Worm (Caenorhabditis elegans) whole organism, late embryonic: Measurements from ENCODE around the gene pigs-1.

Experiments
- C08G9.2 ChIP-seq: sonication (generic microtip); optimal IDR thresholded peaks from 2 replicates; lab custom pipeline; 2016; ENCODE audit warnings: mild to moderate bottlenecking, missing genetic modification characterization, moderate library complexity, missing compliant biosample characterization
- K09A11.1 ChIP-seq: sonication (generic microtip); optimal IDR thresholded peaks from 2 replicates; lab custom pipeline; 2017; ENCODE audit warnings: antibody characterized with exemption, mild to moderate bottlenecking, missing genetic modification characterization, missing compliant biosample characterization; ENCODE audit not compliant: insufficient read depth
- Y22D7AL.16 ChIP-seq: sonication (generic microtip); optimal IDR thresholded peaks from 2 replicates; lab custom pipeline; 2016; ENCODE audit warnings: missing genetic modification characterization, missing compliant biosample characterization
- ahr-1 ChIP-seq: sonication (generic microtip); optimal IDR thresholded peaks from 2 replicates; lab custom pipeline; 2016; ENCODE audit warnings: missing genetic modification characterization, missing compliant biosample characterization
- ceh-2 ChIP-seq: sonication (generic microtip); optimal IDR thresholded peaks from 2 replicates; lab custom pipeline; 2016; ENCODE audit warnings: missing genotype, missing genetic modification characterization, missing compliant biosample characterization
- ceh-30 ChIP-seq: fragments of 150-350 bp; optimal IDR thresholded peaks from 2 replicates; lab custom pipeline; 2014; ENCODE audit warnings: missing biosample characterization, missing genetic modification characterization
- ceh-45 ChIP-seq: fragments of 200-800 bp; sonication (Bioruptor generic); IDR thresholded peaks from 2 replicates; pipeline ENCODE4 v1.3.6; 2022; ENCODE audit warnings: missing genetic modification reagents, missing genetic modification characterization, missing compliant biosample characterization
- ceh-48 ChIP-seq: sonication (generic microtip); optimal IDR thresholded peaks from 2 replicates; lab custom pipeline; 2016; ENCODE audit warnings: missing genetic modification characterization, inconsistent platforms, missing compliant biosample characterization
- ceh-6 ChIP-seq: fragments of 200-800 bp; sonication (Bioruptor generic); optimal IDR thresholded peaks from 2 replicates; lab custom pipeline; 2018; ENCODE audit warnings: mild to moderate bottlenecking, missing genetic modification characterization, missing compliant biosample characterization
- ceh-9 ChIP-seq: sonication (generic microtip); optimal IDR thresholded peaks from 2 replicates; lab custom pipeline; 2016; ENCODE audit warnings: mild to moderate bottlenecking, missing genetic modification characterization, inconsistent platforms, missing compliant biosample characterization
- che-1 ChIP-seq: sonication (generic microtip); optimal IDR thresholded peaks from 2 replicates; lab custom pipeline; 2016; ENCODE audit warnings: mild to moderate bottlenecking, missing genetic modification characterization, missing compliant biosample characterization
- dve-1 ChIP-seq: sonication (generic microtip); optimal IDR thresholded peaks from 2 replicates; lab custom pipeline; 2017; ENCODE audit warnings: antibody characterized with exemption, mild to moderate bottlenecking, missing genetic modification characterization, missing compliant biosample characterization
- elt-2 ChIP-seq: sonication (generic microtip); optimal IDR thresholded peaks from 2 replicates; lab custom pipeline; 2016; ENCODE audit warnings: missing genetic modification reagents, missing genetic modification characterization, missing compliant biosample characterization
- fkh-10 ChIP-seq: fragments of 150-350 bp; optimal IDR thresholded peaks from 2 replicates; lab custom pipeline; 2014; ENCODE audit warnings: missing biosample characterization, missing genetic modification reagents, missing genetic modification characterization
- gmeb-2 ChIP-seq: sonication (generic microtip); optimal IDR thresholded peaks from 2 replicates; lab custom pipeline; 2016; ENCODE audit warnings: missing genetic modification characterization, inconsistent platforms, missing compliant biosample characterization
- hlh-15 ChIP-seq: sonication (generic microtip); optimal IDR thresholded peaks from 2 replicates; lab custom pipeline; 2016; ENCODE audit warnings: missing genetic modification characterization, missing compliant biosample characterization
- hlh-30 ChIP-seq: sonication (generic microtip); optimal IDR thresholded peaks from 2 replicates; lab custom pipeline; 2017; ENCODE audit warnings: antibody characterized with exemption, missing genetic modification characterization, missing compliant biosample characterization; ENCODE audit not compliant: insufficient read depth
- hlh-6 ChIP-seq: sonication (generic microtip); optimal IDR thresholded peaks from 2 replicates; lab custom pipeline; 2016; ENCODE audit warnings: missing genotype, missing genetic modification characterization, missing compliant biosample characterization
- lim-6 ChIP-seq: sonication (generic microtip); optimal IDR thresholded peaks from 2 replicates; lab custom pipeline; 2016; ENCODE audit warnings: missing genetic modification characterization, missing compliant biosample characterization
- madf-2 ChIP-seq: sonication (generic microtip); optimal IDR thresholded peaks from 2 replicates; lab custom pipeline; 2017; ENCODE audit warnings: missing genetic modification characterization, missing compliant biosample characterization
- mec-3 ChIP-seq: sonication (generic microtip); optimal IDR thresholded peaks from 2 replicates; lab custom pipeline; 2016; ENCODE audit warnings: borderline replicate concordance, missing genetic modification characterization, missing compliant biosample characterization
- nfya-1 ChIP-seq: sonication (generic microtip); optimal IDR thresholded peaks from 2 replicates; lab custom pipeline; 2017; ENCODE audit warnings: missing genetic modification characterization, mild to moderate bottlenecking, missing compliant biosample characterization, antibody characterized with exemption, moderate library complexity
- nhr-11 ChIP-seq: fragments of 150-350 bp; optimal IDR thresholded peaks from 2 replicates; lab custom pipeline; 2014; ENCODE audit warnings: missing biosample characterization, missing genetic modification characterization
- npax-4 ChIP-seq: sonication (generic microtip); optimal IDR thresholded peaks from 2 replicates; lab custom pipeline; 2016; ENCODE audit warnings: missing genetic modification characterization, missing compliant biosample characterization
- odd-2 ChIP-seq: sonication (generic microtip); optimal IDR thresholded peaks from 2 replicates; lab custom pipeline; 2017; ENCODE audit warnings: antibody characterized with exemption, mild to moderate bottlenecking, missing genetic modification characterization, missing compliant biosample characterization
- pat-9 ChIP-seq: fragments of 200-800 bp; sonication (Bioruptor generic); optimal IDR thresholded peaks from 2 replicates; lab custom pipeline; 2018; ENCODE audit warnings: mild to moderate bottlenecking, missing genetic modification characterization, moderate library complexity, missing compliant biosample characterization
- pax-1 ChIP-seq: fragments of 150-350 bp; optimal IDR thresholded peaks from 2 replicates; lab custom pipeline; 2014; ENCODE audit warnings: missing biosample characterization, missing genetic modification characterization
- pqm-1 ChIP-seq: sonication (generic microtip); optimal IDR thresholded peaks from 2 replicates; lab custom pipeline; 2016; ENCODE audit warnings: missing genetic modification characterization, missing compliant biosample characterization
- rnt-1 ChIP-seq: sonication (generic microtip); optimal IDR thresholded peaks from 2 replicates; lab custom pipeline; 2016; ENCODE audit warnings: missing genetic modification characterization, missing compliant biosample characterization
- sdc-2 ChIP-seq: sonication (generic microtip); optimal IDR thresholded peaks from 2 replicates; lab custom pipeline; 2016; ENCODE audit warnings: missing genotype, missing genetic modification characterization, missing compliant biosample characterization
- sox-2 ChIP-seq: fragments of 200-800 bp; sonication (Bioruptor generic); IDR thresholded peaks from 2 replicates; pipeline ENCODE4 v1.3.6; 2022; ENCODE audit warnings: missing genetic modification reagents, missing genetic modification characterization, missing compliant biosample characterization
- syd-9 ChIP-seq: sonication (generic microtip); optimal IDR thresholded peaks from 2 replicates; lab custom pipeline; 2016; ENCODE audit warnings: mild to moderate bottlenecking, missing genetic modification characterization, moderate library complexity, missing compliant biosample characterization
- tbx-2 ChIP-seq: sonication (generic microtip); optimal IDR thresholded peaks from 2 replicates; lab custom pipeline; 2016; ENCODE audit warnings: missing genetic modification characterization, missing compliant biosample characterization
- ttx-3 ChIP-seq: sonication (generic microtip); optimal IDR thresholded peaks from 2 replicates; lab custom pipeline; 2016; ENCODE audit warnings: missing genetic modification reagents, missing genetic modification characterization, missing compliant biosample characterization
- zip-5 ChIP-seq: sonication (generic microtip); optimal IDR thresholded peaks from 2 replicates; lab custom pipeline; 2016; ENCODE audit warnings: missing genetic modification characterization, missing compliant biosample characterization
- ztf-16 ChIP-seq: sonication (generic microtip); optimal IDR thresholded peaks from 2 replicates; lab custom pipeline; 2017; ENCODE audit warnings: missing genetic modification characterization, missing compliant biosample characterization

Gene pigs-1

DNA sequence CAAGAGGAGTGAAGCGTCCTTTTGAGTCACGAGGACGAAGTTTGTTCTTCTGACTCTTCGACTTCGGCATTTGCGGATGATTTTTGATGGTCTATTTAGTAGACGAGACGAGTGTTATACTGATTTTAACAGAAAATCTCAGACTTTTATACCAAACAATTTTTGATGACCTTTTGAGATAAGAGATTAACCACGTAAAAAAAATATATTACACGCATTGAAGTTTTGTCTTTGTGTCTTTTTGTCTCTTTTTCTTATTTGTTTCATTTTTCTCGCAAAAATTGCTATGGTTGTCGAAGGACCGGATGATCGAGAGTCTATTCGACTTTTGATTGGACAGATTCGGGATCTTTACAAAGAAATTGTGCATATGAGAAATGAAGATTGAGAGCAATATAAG lies 37.4 kb downstream of the pigs-1 start, which contains the start of gene spch-1:
Gene spch-1, minus strand, starts transcription at position 101 of the 400 bp plus-strand sequence.
- TF ChIP-seq npax-4 (tag; lab: Kevin White, UChicago) (no peak), madf-2 (tag; lab: Kevin White, UChicago) (no peak), ceh-9 (tag; lab: Kevin White, UChicago) (no peak), C08G9.2 (tag; lab: Kevin White, UChicago) (no peak), lim-6 (tag; lab: Kevin White, UChicago) (no peak), nfya-1 (tag; lab: Kevin White, UChicago) (no peak), hlh-30 (tag; lab: Kevin White, UChicago) (no peak), pat-9 (no peak), ceh-30 (tag; lab: Kevin White, UChicago) (no peak)

DNA sequence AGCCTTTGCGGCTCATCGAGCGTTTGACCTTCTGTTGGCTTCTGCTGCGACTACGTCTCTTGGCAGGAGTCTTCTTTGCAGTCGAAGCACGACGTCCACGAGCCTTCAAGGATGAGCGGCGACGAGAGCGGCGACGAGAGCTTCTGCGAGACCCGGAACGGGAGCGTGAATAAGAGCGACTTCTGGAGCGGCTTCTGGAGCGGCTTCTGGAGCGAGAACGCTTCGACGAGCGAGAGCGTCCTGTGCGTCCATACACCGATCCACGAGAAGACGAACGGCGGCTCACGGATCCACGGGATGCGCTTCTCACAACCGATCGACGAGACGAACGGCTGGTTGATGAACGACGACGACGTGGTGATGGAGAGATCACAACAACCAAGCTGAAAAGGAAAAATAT lies 38.0 kb downstream of the pigs-1 start:
- TF ChIP-seq gmeb-2 (tag; lab: Kevin White, UChicago) (no peak), che-1 (tag; lab: Kevin White, UChicago) (no peak), ztf-16 (tag; lab: Kevin White, UChicago) (no peak), fkh-10 (GFP tag; lab: Kevin White, UChicago) (no peak), pax-1 (tag; lab: Kevin White, UChicago) (no peak), Y22D7AL.16 (tag; lab: Kevin White, UChicago) (no peak), sox-2 (GFP tag; lab: Robert Waterston, UW) (no peak), mec-3 (tag; lab: Kevin White, UChicago) (no peak), ceh-48 (no peak), ceh-6 (GFP tag; lab: Kevin White, UChicago) (no peak), ttx-3 (tag; lab: Kevin White, UChicago) (no peak), dve-1 (no peak), tbx-2 (tag; lab: Kevin White, UChicago) (no peak), madf-2 (tag; lab: Kevin White, UChicago) (no peak), ceh-45 (no peak), hlh-15 (tag; lab: Kevin White, UChicago) (no peak), sdc-2 (tag; lab: Kevin White, UChicago) (no peak), ahr-1 (no peak)

DNA sequence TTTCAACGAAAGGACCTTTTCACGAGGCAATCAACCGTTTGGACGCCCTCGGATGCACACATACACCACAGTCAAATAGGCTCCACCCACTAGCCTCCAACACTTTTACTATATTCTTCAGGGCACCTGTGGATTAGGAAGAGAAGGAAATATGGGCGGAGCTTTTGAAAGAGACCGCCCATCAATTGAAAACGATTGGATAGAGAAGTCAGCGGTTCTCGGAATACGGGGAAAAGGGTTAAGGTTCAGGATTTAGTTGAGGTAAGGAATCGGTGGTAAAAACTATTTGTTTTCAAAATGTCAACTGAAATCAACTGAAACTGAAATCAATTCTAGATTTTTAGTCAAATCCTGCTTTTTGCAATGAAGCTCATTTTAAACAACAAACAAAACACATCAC lies 38.4 kb downstream of the pigs-1 start, which contains the start of gene egl-38:
Gene egl-38, minus strand, starts transcription at position 101 of the 400 bp plus-strand sequence.
- TF ChIP-seq nfya-1 (tag; lab: Kevin White, UChicago) = no peak
- no peak for TF ChIP-seq hlh-30 (tag; lab: Kevin White, UChicago)
- no peak for TF ChIP-seq syd-9 (tag; lab: Kevin White, UChicago)
- no peak for TF ChIP-seq zip-5 (tag; lab: Kevin White, UChicago)
- TF ChIP-seq rnt-1 (tag; lab: Kevin White, UChicago) = no peak
- no peak for TF ChIP-seq pqm-1 (tag; lab: Kevin White, UChicago)
- no peak for TF ChIP-seq hlh-6 (tag; lab: Kevin White, UChicago)
- no peak for TF ChIP-seq K09A11.1 (tag; lab: Kevin White, UChicago)
- no peak for TF ChIP-seq nhr-11 (tag; lab: Kevin White, UChicago)
- TF ChIP-seq elt-2 (tag; lab: Kevin White, UChicago) = no peak
- no peak for TF ChIP-seq odd-2 (tag; lab: Kevin White, UChicago)
- no peak for TF ChIP-seq ceh-2 (tag; lab: Kevin White, UChicago)
